Worm (Caenorhabditis elegans): ENCODE measurements around the gene F41H10.2.

The F41H10.2 gene

DNA sequence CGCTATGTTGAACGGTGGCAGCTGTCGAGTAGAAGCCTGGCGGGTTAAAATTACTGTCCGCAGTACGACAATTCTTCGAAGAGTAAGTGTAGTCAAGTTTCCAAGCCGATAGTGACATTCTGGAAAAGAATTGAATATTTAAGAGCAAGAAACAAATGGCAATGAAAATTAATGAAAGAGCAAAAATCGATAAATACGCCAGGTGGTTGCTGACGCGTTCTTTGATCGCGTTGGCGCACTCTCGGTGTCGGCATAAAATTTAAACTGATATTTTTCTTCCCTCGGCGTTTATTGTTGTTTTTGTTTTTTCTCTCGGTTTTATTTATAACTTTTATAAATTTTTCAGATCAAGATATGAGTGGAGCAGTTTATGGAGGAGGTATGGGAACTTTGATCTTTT, 13.3 kb downstream of the F41H10.2 start, which contains the start of the genes perm-3 and swsn-6 (continued):
- TF ChIP-seq mel-28 (tag; optimal IDR thresholded peaks at IDR 0.05; ENCODE audit: borderline replicate concordance) (no peak), F10E7.11 (tag; optimal IDR thresholded peaks at IDR 0.05) (no peak), ekl-4 (GFP tag; IDR thresholded peaks at IDR 0.05) (peak; percentile 83), F33H1.4 (GFP tag; IDR thresholded peaks at IDR 0.05) (peak; percentile 65), Y53G8AR.9 (GFP tag; conservative IDR thresholded peaks at IDR 0.05) (peak; percentile 80; the same call in 1 of the 2 replicates), nhr-27 (tag; optimal IDR thresholded peaks at IDR 0.05) (no peak), K11D2.4 (GFP tag; IDR thresholded peaks at IDR 0.05) (no peak), attf-3 (GFP tag; conservative IDR thresholded peaks at IDR 0.05) (no peak), snpc-1.3 (tag; optimal IDR thresholded peaks at IDR 0.05; ENCODE audit: insufficient read depth) (peak; percentile 18), hmg-20 (GFP tag; IDR thresholded peaks at IDR 0.05) (no peak), unc-62 (GFP tag; optimal IDR thresholded peaks at IDR 0.05) (no peak), snpc-4 (GFP tag; optimal IDR thresholded peaks at IDR 0.05) (peak; percentile 81), snpc-4 (tag; optimal IDR thresholded peaks at IDR 0.05) (peak; percentile 50 to 88 (median 77)), sdz-38 (tag; optimal IDR thresholded peaks at IDR 0.05) (no peak), cebp-1 (GFP tag; IDR thresholded peaks at IDR 0.05) (no peak), cebp-1 (tag; optimal IDR thresholded peaks at IDR 0.05) (peak; percentile 65), C17E4.6 (GFP tag; IDR thresholded peaks at IDR 0.05) (no peak), dpff-1 (tag; optimal IDR thresholded peaks at IDR 0.05) (no peak), xnd-1 (tag; optimal IDR thresholded peaks at IDR 0.05) (peak; percentile 21), zim-3 (tag; optimal IDR thresholded peaks at IDR 0.05) (no peak), B0035.1 (tag; optimal IDR thresholded peaks at IDR 0.05) (no peak), F55B11.4 (tag; optimal IDR thresholded peaks at IDR 0.05; ENCODE audit: borderline replicate concordance, insufficient read depth) (no peak), madf-8 (GFP tag; conservative IDR thresholded peaks at IDR 0.05) (no peak), B0261.1 (tag; optimal IDR thresholded peaks at IDR 0.05) (no peak), die-1 (tag; optimal IDR thresholded peaks at IDR 0.05) (no peak), D2030.7 (GFP tag; IDR thresholded peaks at IDR 0.05) (peak; percentile 46; the same call in 1 of the 2 replicates), nhr-80 (tag; optimal IDR thresholded peaks at IDR 0.05) (peak; percentile 54), chd-7 (tag; optimal IDR thresholded peaks at IDR 0.05) (no peak), ama-1 (optimal IDR thresholded peaks at IDR 0.05) (no peak), ama-1 (GFP tag; optimal IDR thresholded peaks at IDR 0.05) (no peak), ccch-3 (GFP tag; optimal IDR thresholded peaks at IDR 0.05) (no peak), rec-8 (tag; optimal IDR thresholded peaks at IDR 0.05) (no peak), hsf-1 (GFP tag; IDR thresholded peaks at IDR 0.05) (no peak), tlf-1 (GFP tag; optimal IDR thresholded peaks at IDR 0.05) (no peak), F23B12.7 (tag; optimal IDR thresholded peaks at IDR 0.05; ENCODE audit: insufficient read depth) (peak; percentile 34), F49E8.2 (tag; optimal IDR thresholded peaks at IDR 0.05; ENCODE audit: insufficient read depth) (no peak), unc-130 (GFP tag; optimal IDR thresholded peaks at IDR 0.05) (peak; percentile 14), cebp-2 (GFP tag; IDR thresholded peaks at IDR 0.05) (no peak), F22D6.2 (tag; optimal IDR thresholded peaks at IDR 0.05) (no peak), attf-5 (GFP tag; optimal IDR thresholded peaks at IDR 0.05) (peak; percentile 73), bed-1 (GFP tag; IDR thresholded peaks at IDR 0.05) (no peak), hmg-1.2 (GFP tag; IDR thresholded peaks at IDR 0.05) (peak; percentile 40; the same call in 1 of the 2 replicates), T07F8.4 (tag; optimal IDR thresholded peaks at IDR 0.05) (no peak), ztf-25 (GFP tag; IDR thresholded peaks at IDR 0.05) (no peak), mxl-1 (tag; optimal IDR thresholded peaks at IDR 0.05) (no peak), dox-1 (GFP tag; IDR thresholded peaks at IDR 0.05) (peak; percentile 83), pbrm-1 (GFP tag; IDR thresholded peaks at IDR 0.05) (peak; percentile 83), nfya-1 (tag; optimal IDR thresholded peaks at IDR 0.05; ENCODE audit: borderline replicate concordance, insufficient read depth) (no peak), lir-1 (GFP tag; conservative IDR thresholded peaks at IDR 0.05) (peak; percentile 34; the same call in 1 of the 2 replicates)
